Fruit fly (Drosophila melanogaster) whole organism, embryonic: ENCODE measurements around the gene yps.
A peak's percentile ranks its signal among the peaks of the same experiment; 100 is the strongest.

Source experiments
- CG13624 ChIP-seq: fragments of 200-800 bp; sonication (Bioruptor generic); optimal IDR thresholded peaks from 2 replicates; lab custom pipeline; 2016; ENCODE audit warnings: missing biosample characterization, missing genetic modification characterization
- CG14710 ChIP-seq: fragments of 200-800 bp; sonication (Bioruptor generic); optimal IDR thresholded peaks from 3 replicates; lab custom pipeline; 2019; ENCODE audit warnings: missing biosample characterization, mild to moderate bottlenecking, missing genetic modification characterization, moderate library complexity
- CG1529 ChIP-seq: fragments of 200-800 bp; sonication (Bioruptor generic); optimal IDR thresholded peaks from 3 replicates; lab custom pipeline; 2018; ENCODE audit warnings: missing biosample characterization, missing genetic modification characterization
- CG1603 ChIP-seq: fragments of 200-800 bp; sonication (Bioruptor generic); optimal IDR thresholded peaks from 2 replicates; lab custom pipeline; 2019; ENCODE audit warnings: missing biosample characterization, mild to moderate bottlenecking, missing genetic modification characterization, moderate library complexity
- CG17568 ChIP-seq: fragments of 200-800 bp; sonication (Bioruptor generic); optimal IDR thresholded peaks from 2 replicates; lab custom pipeline; 2018; ENCODE audit warnings: missing biosample characterization, mild to moderate bottlenecking, missing genetic modification characterization, moderate library complexity
- CG17829 ChIP-seq: fragments of 200-800 bp; optimal IDR thresholded peaks from 2 replicates; lab custom pipeline; 2019; ENCODE audit warnings: missing biosample characterization, mild to moderate bottlenecking, missing genetic modification characterization, moderate library complexity
- CG2129 ChIP-seq: fragments of 200-800 bp; sonication (Bioruptor generic); IDR thresholded peaks from 2 replicates; pipeline ENCODE4 v1.3.6; 2022; ENCODE audit warnings: missing biosample characterization, missing genetic modification characterization; ENCODE audit not compliant: partially characterized antibody
- CG30020 ChIP-seq: fragments of 200-800 bp; optimal IDR thresholded peaks from 2 replicates; lab custom pipeline; 2019; ENCODE audit warnings: missing biosample characterization, mild to moderate bottlenecking, missing genetic modification characterization, moderate library complexity
- CG34422 ChIP-seq: fragments of 200-800 bp; sonication (Bioruptor generic); IDR thresholded peaks from 3 replicates; pipeline ENCODE4 v1.3.6; 2022; ENCODE audit warnings: missing biosample characterization, missing genetic modification characterization
- CG7372 ChIP-seq: fragments of 200-800 bp; sonication (Bioruptor generic); IDR thresholded peaks from 2 replicates; pipeline ENCODE4 v1.3.6; 2022; ENCODE audit warnings: missing biosample characterization, missing genetic modification characterization
- CG8924 ChIP-seq: fragments of 200-800 bp; optimal IDR thresholded peaks from 3 replicates; lab custom pipeline; 2019; ENCODE audit warnings: missing biosample characterization, mild to moderate bottlenecking, missing genetic modification characterization, moderate library complexity
- CTCF ChIP-seq: fragments of 200-800 bp; sonication (Bioruptor generic); optimal IDR thresholded peaks from 2 replicates; lab custom pipeline; 2017; ENCODE audit warnings: missing biosample characterization, mild to moderate bottlenecking, missing genetic modification characterization, moderate library complexity
- Dek ChIP-seq: fragments of 200-800 bp; sonication (Bioruptor generic); optimal IDR thresholded peaks from 3 replicates; lab custom pipeline; 2019; ENCODE audit warnings: missing biosample characterization, mild to moderate bottlenecking, missing genetic modification characterization, moderate library complexity
- Dip2 ChIP-seq: fragments of 200-800 bp; sonication (Bioruptor generic); IDR thresholded peaks from 2 replicates; pipeline ENCODE4 v1.3.6; 2022; ENCODE audit warnings: missing biosample characterization, missing genetic modification characterization
- Drgx ChIP-seq: fragments of 200-800 bp; sonication (Bioruptor generic); IDR thresholded peaks from 2 replicates; pipeline ENCODE4 v1.3.6; 2022; ENCODE audit warnings: missing biosample characterization, missing genetic modification characterization
- E2f1 ChIP-seq: fragments of 200-800 bp; sonication (Bioruptor generic); IDR thresholded peaks from 2 replicates; pipeline ENCODE4 v1.3.6; 2022; ENCODE audit warnings: missing biosample characterization, missing genetic modification characterization
- E2f2 ChIP-seq: fragments of 200-800 bp; sonication (Bioruptor generic); IDR thresholded peaks from 2 replicates; pipeline ENCODE4 v1.3.6; 2022; ENCODE audit warnings: missing biosample characterization, missing genetic modification characterization
- HmgZ ChIP-seq: fragments of 200-800 bp; sonication (Bioruptor generic); optimal IDR thresholded peaks from 2 replicates; lab custom pipeline; 2018; ENCODE audit warnings: missing biosample characterization, mild to moderate bottlenecking, missing genetic modification characterization
- Hr39 ChIP-seq: fragments of >200 bp; optimal IDR thresholded peaks from 2 replicates; lab custom pipeline; 2017
- Hr51 ChIP-seq, 2 experiments: fragments of 200-800 bp; sonication (Bioruptor generic); optimal IDR thresholded peaks; 2 replicates in 1 of 2; 3 replicates in 1 of 2; lab custom pipeline; 2016 to 2018; ENCODE audit warnings: missing biosample characterization in 2 of 2, missing genetic modification characterization in 2 of 2, mild to moderate bottlenecking in 1 of 2, moderate library complexity in 1 of 2
- Hr78 ChIP-seq, 2 experiments: fragments of 200-800 bp in 1 of 2; fragments of >200 bp in 1 of 2; sonication (Bioruptor generic) in 1 of 2; optimal IDR thresholded peaks; 2 replicates each; lab custom pipeline; 2017 to 2019; ENCODE audit warnings: missing biosample characterization in 2 of 2, missing genetic modification characterization in 2 of 2, mild to moderate bottlenecking in 1 of 2, moderate library complexity in 1 of 2
- Lhr ChIP-seq: fragments of 200-800 bp; sonication (Bioruptor generic); optimal IDR thresholded peaks from 3 replicates; lab custom pipeline; 2017; ENCODE audit warnings: mild to moderate bottlenecking, missing biosample characterization, missing genetic modification reagents, missing genetic modification characterization
- Lim3 ChIP-seq: fragments of 200-800 bp; sonication (Bioruptor generic); IDR thresholded peaks from 2 replicates; pipeline ENCODE4 v1.3.6; 2022; ENCODE audit warnings: missing biosample characterization, missing genetic modification characterization
- Mes4 ChIP-seq: fragments of 200-800 bp; sonication (Bioruptor generic); optimal IDR thresholded peaks from 2 replicates; lab custom pipeline; 2016; ENCODE audit warnings: missing biosample characterization, missing genetic modification characterization
- NC2β ChIP-seq: fragments of 200-800 bp; sonication (Bioruptor generic); optimal IDR thresholded peaks from 2 replicates; lab custom pipeline; 2016; ENCODE audit warnings: missing biosample characterization, missing genetic modification characterization
- Optix ChIP-seq: fragments of 200-800 bp; sonication (Bioruptor generic); IDR thresholded peaks from 3 replicates; pipeline ENCODE4 v1.3.6; 2022; ENCODE audit warnings: missing biosample characterization, missing genetic modification characterization
- Spps ChIP-seq: fragments of 200-800 bp; sonication (Bioruptor generic); optimal IDR thresholded peaks from 2 replicates; lab custom pipeline; 2018; ENCODE audit warnings: missing biosample characterization, mild to moderate bottlenecking, missing genetic modification characterization
- amos ChIP-seq: fragments of 200-800 bp; sonication (Bioruptor generic); IDR thresholded peaks from 2 replicates; pipeline ENCODE4 v1.3.6; 2022; ENCODE audit warnings: missing biosample characterization, missing genetic modification characterization; ENCODE audit not compliant: partially characterized antibody
- ase ChIP-seq: fragments of 200-800 bp; sonication (Bioruptor generic); IDR thresholded peaks from 3 replicates; pipeline ENCODE4 v1.3.6; 2022; ENCODE audit warnings: missing biosample characterization, missing genetic modification characterization
- cato ChIP-seq: fragments of 200-800 bp; sonication (Bioruptor generic); optimal IDR thresholded peaks from 2 replicates; lab custom pipeline; 2016; ENCODE audit warnings: missing biosample characterization, missing genetic modification characterization, borderline replicate concordance
- corto ChIP-seq: fragments of 200-800 bp; sonication (Bioruptor generic); optimal IDR thresholded peaks from 2 replicates; lab custom pipeline; 2016; ENCODE audit warnings: missing biosample characterization, mild to moderate bottlenecking, missing genetic modification characterization, moderate library complexity
- cwo ChIP-seq: fragments of 200-800 bp; sonication (Bioruptor generic); optimal IDR thresholded peaks from 3 replicates; lab custom pipeline; 2017; ENCODE audit warnings: missing biosample characterization, missing genetic modification characterization, mild to moderate bottlenecking, moderate library complexity, missing genetic modification reagents
- dmrt99B ChIP-seq: fragments of 200-800 bp; sonication (Bioruptor generic); optimal IDR thresholded peaks from 2 replicates; lab custom pipeline; 2018; ENCODE audit warnings: missing biosample characterization, mild to moderate bottlenecking, missing genetic modification characterization, moderate library complexity
- eve ChIP-seq, 2 experiments: fragments of >200 bp; optimal IDR thresholded peaks; 2 replicates each; lab custom pipeline; 2017; ENCODE audit warnings: missing biosample characterization in 2 of 2, missing genetic modification characterization in 2 of 2
- gfzf ChIP-seq: fragments of 200-800 bp; sonication (Bioruptor generic); optimal IDR thresholded peaks from 2 replicates; lab custom pipeline; 2016; ENCODE audit warnings: missing biosample characterization, mild to moderate bottlenecking, missing genetic modification characterization, moderate library complexity
- grau ChIP-seq: fragments of 200-800 bp; optimal IDR thresholded peaks from 3 replicates; lab custom pipeline; 2019; ENCODE audit warnings: missing biosample characterization, mild to moderate bottlenecking, missing genetic modification characterization, moderate library complexity
- inv ChIP-seq: fragments of 200-800 bp; sonication (Bioruptor generic); IDR thresholded peaks from 2 replicates; pipeline ENCODE4 v1.3.6; 2022; ENCODE audit warnings: missing biosample characterization, missing genetic modification characterization; ENCODE audit not compliant: partially characterized antibody
- kni ChIP-seq: fragments of 200-800 bp; sonication (Bioruptor generic); optimal IDR thresholded peaks from 3 replicates; lab custom pipeline; 2017; ENCODE audit warnings: mild to moderate bottlenecking, missing biosample characterization, missing genetic modification reagents, missing genetic modification characterization
- lov ChIP-seq, 2 experiments: fragments of 200-800 bp in 1 of 2; fragments of >200 bp in 1 of 2; sonication (Bioruptor generic) in 1 of 2; IDR thresholded peaks in 1 of 2; optimal IDR thresholded peaks in 1 of 2; 2 replicates in 1 of 2; 3 replicates in 1 of 2; pipeline versions ENCODE4 v1.3.6 to Lab custom; 2017 to 2022; ENCODE audit warnings: missing biosample characterization in 1 of 2, missing genetic modification characterization in 1 of 2
- mld ChIP-seq: fragments of 200-800 bp; sonication (Bioruptor generic); IDR thresholded peaks from 3 replicates; pipeline ENCODE4 v1.3.6; 2022; ENCODE audit warnings: missing biosample characterization, missing genetic modification characterization; ENCODE audit not compliant: partially characterized antibody
- nerfin-1 ChIP-seq: fragments of 200-800 bp; sonication (Bioruptor generic); optimal IDR thresholded peaks from 3 replicates; lab custom pipeline; 2019; ENCODE audit warnings: missing biosample characterization, mild to moderate bottlenecking, missing genetic modification characterization, moderate library complexity
- odd ChIP-seq: fragments of 200-800 bp; sonication (Bioruptor generic); optimal IDR thresholded peaks from 2 replicates; lab custom pipeline; 2017; ENCODE audit warnings: missing biosample characterization, mild to moderate bottlenecking, missing genetic modification characterization
- pnt ChIP-seq: fragments of 200-800 bp; sonication (Bioruptor generic); optimal IDR thresholded peaks from 3 replicates; lab custom pipeline; 2016; ENCODE audit warnings: missing biosample characterization, missing genetic modification characterization
- prd ChIP-seq, 3 experiments: fragments of >200 bp in 2 of 3; fragments of 200-800 bp in 1 of 3; sonication (Bioruptor generic) in 1 of 3; optimal IDR thresholded peaks in 2 of 3; IDR thresholded peaks in 1 of 3; 2 replicates in 2 of 3; 3 replicates in 1 of 3; pipeline versions ENCODE4 v1.3.6 to Lab custom; 2017 to 2022; ENCODE audit warnings: missing biosample characterization in 1 of 3, missing genetic modification characterization in 1 of 3
- rib ChIP-seq: fragments of 200-800 bp; sonication (Bioruptor generic); IDR thresholded peaks from 2 replicates; pipeline ENCODE4 v1.3.6; 2022; ENCODE audit warnings: missing biosample characterization, missing genetic modification characterization
- row ChIP-seq: fragments of 200-800 bp; sonication (Bioruptor generic); IDR thresholded peaks from 3 replicates; pipeline ENCODE4 v1.3.6; 2022; ENCODE audit warnings: missing biosample characterization, missing genetic modification characterization
- scrt ChIP-seq: fragments of 200-800 bp; sonication (Bioruptor generic); optimal IDR thresholded peaks from 2 replicates; lab custom pipeline; 2018; ENCODE audit warnings: missing biosample characterization, mild to moderate bottlenecking, missing genetic modification characterization, moderate library complexity
- so ChIP-seq: fragments of 200-800 bp; sonication (Bioruptor generic); IDR thresholded peaks from 3 replicates; pipeline ENCODE4 v1.3.6; 2022; ENCODE audit warnings: missing biosample characterization, missing genetic modification characterization
- stc ChIP-seq: fragments of 200-800 bp; sonication (Bioruptor generic); IDR thresholded peaks from 2 replicates; pipeline ENCODE4 v1.3.6; 2022; ENCODE audit warnings: missing biosample characterization, missing genetic modification characterization

The yps gene

DNA sequence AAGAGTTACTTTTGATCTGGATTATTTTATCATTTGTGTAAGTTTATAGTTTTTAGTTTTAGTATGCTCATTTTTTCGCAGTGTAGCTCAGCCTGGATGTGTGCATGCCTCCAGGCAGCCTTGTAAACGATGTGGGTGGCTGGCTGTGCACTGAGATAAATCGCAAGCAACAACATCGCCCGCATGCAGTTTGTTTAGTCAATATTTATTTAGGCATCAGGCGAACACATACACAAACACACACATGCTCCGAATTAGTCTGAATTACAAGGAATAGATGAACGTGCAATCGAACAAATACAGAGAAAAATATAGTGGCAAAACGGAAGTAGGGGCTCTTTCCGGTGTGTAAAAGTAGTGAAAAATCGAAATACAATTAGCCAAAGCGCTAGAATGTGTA is 38.1 kb upstream of the yps start (continued):
- TF ChIP-seq mld (GFP tag; lab: Robert Waterston, UW), result no peak
- TF ChIP-seq gfzf, result no peak
- TF ChIP-seq amos, result no peak
- TF ChIP-seq row, result peak; percentile 13; the same call in 1 of the 3 replicates
- TF ChIP-seq prd (optimal IDR thresholded peaks at IDR 0.05; lab: Kevin White, UChicago), result no peak
- TF ChIP-seq prd (GFP tag; IDR thresholded peaks at IDR 0.05; lab: Robert Waterston, UW), result 0 out of 3 replicates have a peak, but pooled peaks have one; percentile 22
- TF ChIP-seq Optix, result no peak
- 0 out of 2 replicates have a peak, but pooled peaks have one; percentile 6 for TF ChIP-seq E2f1 (GFP tag; lab: Robert Waterston, UW)
- peak; percentile 11 for TF ChIP-seq grau (tag; lab: Kevin White, UChicago)
- peak; percentile 18 for TF ChIP-seq Drgx
- TF ChIP-seq CG2129, result no peak
- no peak for TF ChIP-seq odd (GFP tag; lab: Kevin White, UChicago)
- TF ChIP-seq CG1529 (GFP tag; lab: Kevin White, UChicago), result no peak
- TF ChIP-seq Dip2 (GFP tag; lab: Robert Waterston, UW), result no peak
- TF ChIP-seq CG17829 (tag; lab: Kevin White, UChicago), result no peak

DNA sequence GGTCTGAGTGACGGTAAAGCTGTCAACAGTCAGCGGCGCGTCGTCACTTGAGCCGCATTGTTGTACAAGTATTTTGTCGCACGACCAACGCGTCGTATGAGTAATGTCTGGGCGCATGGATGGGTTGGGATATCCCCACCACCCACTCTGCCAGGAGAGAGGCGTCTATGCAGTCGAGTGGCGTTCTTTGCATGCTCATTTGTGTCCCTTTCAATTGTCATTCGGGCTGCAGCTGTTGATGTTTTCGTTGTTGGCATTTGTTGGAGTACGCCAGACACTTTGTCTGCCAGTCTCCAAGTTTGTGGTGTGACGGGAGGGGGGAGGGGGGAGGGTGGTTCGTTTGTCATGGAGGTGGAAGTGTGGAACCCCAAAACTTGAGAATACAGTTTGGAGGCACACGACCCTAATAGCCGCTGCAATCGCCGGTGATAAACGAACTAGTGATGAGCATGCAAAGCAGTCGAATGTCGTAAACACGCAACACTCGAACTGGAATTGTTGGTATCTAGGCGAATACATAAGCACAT is 37.3 kb upstream of the yps start:
- no peak for TF ChIP-seq CTCF (GFP tag; lab: Kevin White, UChicago)
- TF ChIP-seq Hr39 (lab: Kevin White, UChicago), result peak; percentile 56
- no peak for TF ChIP-seq eve (GFP tag; optimal IDR thresholded peaks at IDR 0.05; lab: Kevin White, UChicago)
- peak; percentile 16 for TF ChIP-seq kni (GFP tag; lab: Kevin White, UChicago)
- no peak for TF ChIP-seq CG30020 (tag; lab: Kevin White, UChicago)
- TF ChIP-seq pnt, result no peak
- TF ChIP-seq CG34422 (GFP tag; lab: Robert Waterston, UW), result no peak
- no peak for TF ChIP-seq odd (GFP tag; lab: Kevin White, UChicago)
- no peak for TF ChIP-seq inv (GFP tag; lab: Robert Waterston, UW)
- no peak for TF ChIP-seq Hr78 (GFP tag; optimal IDR thresholded peaks at IDR 0.05; lab: Kevin White, UChicago)
- no peak for TF ChIP-seq cato (GFP tag; lab: Kevin White, UChicago)
- no peak for TF ChIP-seq HmgZ
- TF ChIP-seq scrt, result no peak
- TF ChIP-seq NC2β (GFP tag; lab: Kevin White, UChicago), result no peak
- TF ChIP-seq Dek, result no peak
- no peak for TF ChIP-seq lov (optimal IDR thresholded peaks at IDR 0.05; lab: Kevin White, UChicago)
- TF ChIP-seq lov (GFP tag; IDR thresholded peaks at IDR 0.05; lab: Robert Waterston, UW), result no peak
- no peak for TF ChIP-seq Hr51 (GFP tag; optimal IDR thresholded peaks at IDR 0.05; lab: Kevin White, UChicago)
- no peak for TF ChIP-seq Lhr
- TF ChIP-seq stc (GFP tag; lab: Robert Waterston, UW), result no peak
- 0 out of 3 replicates have a peak, but pooled peaks have one; percentile 3 for TF ChIP-seq so (GFP tag; lab: Robert Waterston, UW)
- no peak for TF ChIP-seq corto
- no peak for TF ChIP-seq E2f2
- TF ChIP-seq CG13624 (GFP tag; lab: Kevin White, UChicago), result no peak
- TF ChIP-seq Lim3 (GFP tag; lab: Robert Waterston, UW), result no peak
- TF ChIP-seq cwo, result peak; percentile 53
- TF ChIP-seq rib (GFP tag; lab: Robert Waterston, UW), result no peak
- TF ChIP-seq CG14710 (tag; lab: Kevin White, UChicago), result no peak
- TF ChIP-seq dmrt99B, result no peak
- TF ChIP-seq CG1603 (tag; lab: Kevin White, UChicago), result no peak
- no peak for TF ChIP-seq CG8924
- TF ChIP-seq nerfin-1 (tag; lab: Kevin White, UChicago), result no peak
- no peak for TF ChIP-seq Spps (tag; lab: Kevin White, UChicago)
- TF ChIP-seq ase (GFP tag; lab: Robert Waterston, UW), result no peak
- no peak for TF ChIP-seq Mes4 (GFP tag; lab: Kevin White, UChicago)
- TF ChIP-seq CG7372 (GFP tag; lab: Robert Waterston, UW), result no peak
- TF ChIP-seq CG17568 (GFP tag; lab: Kevin White, UChicago), result no peak
